Worm (Caenorhabditis elegans): ENCODE results near the gene plc-1.

Gene plc-1

DNA sequence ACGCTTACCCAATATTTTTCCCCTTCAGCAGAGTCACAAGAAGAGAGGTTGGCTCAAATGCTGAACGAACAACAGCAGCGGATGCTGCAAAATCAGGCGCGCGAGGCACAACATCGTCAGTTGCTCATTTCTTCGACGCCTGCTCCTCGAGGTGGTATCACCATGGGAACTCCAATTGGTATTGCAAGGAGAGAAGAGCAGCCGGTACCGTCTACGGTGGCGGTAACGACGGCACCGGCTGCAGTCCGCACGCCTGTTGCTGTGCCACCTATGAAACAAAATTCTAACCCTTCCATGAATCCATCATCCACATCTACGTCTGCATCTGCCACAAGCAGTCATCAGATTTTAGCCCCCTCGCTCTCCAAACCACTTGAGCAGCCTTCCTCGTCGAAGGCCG lies 63.6 kb downstream of the plc-1 start:
- TF ChIP-seq ztf-11 (tag; optimal IDR thresholded peaks at IDR 0.05) (no peak), ama-1 (optimal IDR thresholded peaks at IDR 0.05) (no peak), sem-4 (tag; optimal IDR thresholded peaks at IDR 0.05) (no peak), unc-39 (tag; optimal IDR thresholded peaks at IDR 0.05) (no peak), lsy-2 (tag; optimal IDR thresholded peaks at IDR 0.05) (no peak), snpc-4 (tag; optimal IDR thresholded peaks at IDR 0.05) (no peak), nhr-12 (tag; optimal IDR thresholded peaks at IDR 0.05) (no peak), C34F6.9 (tag; optimal IDR thresholded peaks at IDR 0.05) (no peak), lin-13 (GFP tag; optimal IDR thresholded peaks at IDR 0.05) (no peak), alr-1 (tag; optimal IDR thresholded peaks at IDR 0.05) (no peak), unc-62 (GFP tag; optimal IDR thresholded peaks at IDR 0.05) (no peak), zag-1 (tag; optimal IDR thresholded peaks at IDR 0.05) (no peak)

DNA sequence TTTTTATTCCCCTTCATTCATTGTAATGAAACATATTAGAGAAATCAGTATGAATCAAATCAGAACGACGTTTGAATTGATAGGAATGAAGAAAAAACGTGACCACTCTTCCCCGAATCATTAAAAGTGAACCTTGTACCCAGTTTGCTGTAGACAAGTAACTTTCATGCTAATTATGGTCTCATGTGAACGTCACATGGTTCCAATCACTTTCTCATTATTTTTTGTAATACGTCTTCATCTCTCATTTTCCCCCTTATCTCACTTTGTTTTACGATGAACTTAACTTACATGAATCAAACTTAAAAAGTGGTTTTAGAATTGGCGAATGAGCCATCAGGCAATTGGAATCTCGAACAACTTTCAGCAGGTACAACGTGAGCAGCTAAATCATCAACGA lies 65.7 kb downstream of the plc-1 start:
- TF ChIP-seq unc-55 (GFP tag; optimal IDR thresholded peaks at IDR 0.05) (no peak), ZK546.5 (tag; optimal IDR thresholded peaks at IDR 0.05) (no peak), dmd-4 (tag; optimal IDR thresholded peaks at IDR 0.05) (no peak), lin-39 (tag; optimal IDR thresholded peaks at IDR 0.05) (no peak), zag-1 (tag; optimal IDR thresholded peaks at IDR 0.05) (no peak), Y55F3AM.14 (GFP tag; optimal IDR thresholded peaks at IDR 0.05) (no peak), lin-11 (tag; optimal IDR thresholded peaks at IDR 0.05) (no peak), ztf-1 (GFP tag; conservative IDR thresholded peaks at IDR 0.05) (no peak), nhr-6 (tag; optimal IDR thresholded peaks at IDR 0.05) (no peak), elt-3 (tag; optimal IDR thresholded peaks at IDR 0.05) (no peak), ztf-4 (tag; optimal IDR thresholded peaks at IDR 0.05) (peak; percentile 26), nhr-237 (tag; optimal IDR thresholded peaks at IDR 0.05) (no peak), nhr-10 (tag; optimal IDR thresholded peaks at IDR 0.05) (no peak), elt-1 (tag; optimal IDR thresholded peaks at IDR 0.05) (no peak), snpc-4 (tag; optimal IDR thresholded peaks at IDR 0.05) (no peak), C34F6.9 (tag; optimal IDR thresholded peaks at IDR 0.05) (no peak), unc-39 (tag; optimal IDR thresholded peaks at IDR 0.05) (no peak), sem-4 (tag; optimal IDR thresholded peaks at IDR 0.05) (peak; percentile 30), alr-1 (tag; optimal IDR thresholded peaks at IDR 0.05) (no peak), lsy-2 (tag; optimal IDR thresholded peaks at IDR 0.05) (peak in 1 of 2 experiments; percentile 20), F13H6.1 (tag; optimal IDR thresholded peaks at IDR 0.05) (no peak), sma-3 (GFP tag; optimal IDR thresholded peaks at IDR 0.05) (peak; percentile 83), unc-62 (GFP tag; optimal IDR thresholded peaks at IDR 0.05) (no peak), R02D3.7 (tag; optimal IDR thresholded peaks at IDR 0.05) (no peak), sma-9 (GFP tag; optimal IDR thresholded peaks at IDR 0.05) (peak; percentile 98), sma-9 (tag; optimal IDR thresholded peaks at IDR 0.05) (no peak), fos-1 (tag; optimal IDR thresholded peaks at IDR 0.05) (no peak), lin-13 (GFP tag; optimal IDR thresholded peaks at IDR 0.05) (no peak), mab-5 (tag; optimal IDR thresholded peaks at IDR 0.05) (no peak), blmp-1 (tag; optimal IDR thresholded peaks at IDR 0.05; ENCODE audit: insufficient read depth) (peak; percentile 90), aly-2 (tag; optimal IDR thresholded peaks at IDR 0.05) (no peak), nhr-129 (tag; optimal IDR thresholded peaks at IDR 0.05) (no peak), ceh-16 (tag; optimal IDR thresholded peaks at IDR 0.05) (no peak), gmeb-1 (tag; optimal IDR thresholded peaks at IDR 0.05) (peak; percentile 50), mbf-1 (tag; optimal IDR thresholded peaks at IDR 0.05) (no peak), ztf-11 (tag; optimal IDR thresholded peaks at IDR 0.05) (no peak), skn-1 (tag; optimal IDR thresholded peaks at IDR 0.05) (no peak), ama-1 (optimal IDR thresholded peaks at IDR 0.05) (no peak), nhr-12 (tag; optimal IDR thresholded peaks at IDR 0.05) (no peak), peb-1 (tag; optimal IDR thresholded peaks at IDR 0.05) (no peak), egl-27 (tag; optimal IDR thresholded peaks at IDR 0.05) (no peak), crh-2 (tag; optimal IDR thresholded peaks at IDR 0.05) (peak; percentile 77), ceh-82 (tag; optimal IDR thresholded peaks at IDR 0.05) (no peak), nhr-11 (tag; optimal IDR thresholded peaks at IDR 0.05) (no peak), nhr-21 (tag; optimal IDR thresholded peaks at IDR 0.05) (peak; percentile 67), nhr-77 (tag; optimal IDR thresholded peaks at IDR 0.05) (no peak), nhr-23 (tag; optimal IDR thresholded peaks at IDR 0.05) (no peak), nhr-25 (tag; optimal IDR thresholded peaks at IDR 0.05) (peak; percentile 92), mdl-1 (tag; optimal IDR thresholded peaks at IDR 0.05) (no peak)
